Fruit fly (Drosophila melanogaster): ENCODE measurements around the gene CG12516.
A peak's percentile ranks its signal among the peaks of the same experiment; 100 is the strongest.

The CG12516 gene

dm6 chr3R:28328780-28329546, 24.6 kb upstream of the CG12516 start:
- peak; percentile 71 for TF ChIP-seq Pif1A (GFP tag; optimal IDR thresholded peaks at IDR 0.05)
- TF ChIP-seq CG12605 (GFP tag; IDR thresholded peaks at IDR 0.05) = peak; percentile 83
- TF ChIP-seq fd96Ca (GFP tag; IDR thresholded peaks at IDR 0.05) = peak; percentile 81
- TF ChIP-seq CG9948 (tag; optimal IDR thresholded peaks at IDR 0.05) = peak; percentile 77
- peak; percentile 93 for TF ChIP-seq Ets98B (GFP tag; IDR thresholded peaks at IDR 0.05)
- TF ChIP-seq CG34367 (tag; optimal IDR thresholded peaks at IDR 0.05) = peak; percentile 78
- TF ChIP-seq CG17806 (tag; optimal IDR thresholded peaks at IDR 0.05) = peak; percentile 76
- TF ChIP-seq CG32121 (GFP tag; IDR thresholded peaks at IDR 0.05) = peak; percentile 89
- peak; percentile 68 for TF ChIP-seq CG10348 (GFP tag; IDR thresholded peaks at IDR 0.05)
- TF ChIP-seq gl (tag; optimal IDR thresholded peaks at IDR 0.05) = peak; percentile 13
- peak; percentile 89 for TF ChIP-seq CG14655 (GFP tag; optimal IDR thresholded peaks at IDR 0.05)
- TF ChIP-seq D1 (tag; optimal IDR thresholded peaks at IDR 0.05) = peak; percentile 24
- peak; percentile 82 for TF ChIP-seq CG15710 (tag; optimal IDR thresholded peaks at IDR 0.05)
- peak; percentile 19 for TF ChIP-seq CG13204 (GFP tag; optimal IDR thresholded peaks at IDR 0.05)
- TF ChIP-seq CG8159 (tag; optimal IDR thresholded peaks at IDR 0.05) = peak; percentile 80
- peak; percentile 60 for TF ChIP-seq EcR (GFP tag; optimal IDR thresholded peaks at IDR 0.05)
- TF ChIP-seq rn (GFP tag; IDR thresholded peaks at IDR 0.05) = peak; percentile 77
- TF ChIP-seq Snoo (tag; optimal IDR thresholded peaks at IDR 0.05) = no peak
- peak; percentile 86 for TF ChIP-seq CG8301 (tag; optimal IDR thresholded peaks at IDR 0.05)
- peak; percentile 8 for TF ChIP-seq Pif1B (GFP tag; optimal IDR thresholded peaks at IDR 0.05)
- peak; percentile 93 for TF ChIP-seq CG4496 (GFP tag; IDR thresholded peaks at IDR 0.05)

dm6 chr3R:28327709-28328467, 23.5 kb upstream of the CG12516 start:
- TF ChIP-seq D1 (tag; optimal IDR thresholded peaks at IDR 0.05) (no peak), Pif1A (GFP tag; optimal IDR thresholded peaks at IDR 0.05) (no peak), Ets98B (GFP tag; IDR thresholded peaks at IDR 0.05) (no peak), fd96Ca (GFP tag; IDR thresholded peaks at IDR 0.05) (no peak), CG8301 (tag; optimal IDR thresholded peaks at IDR 0.05) (no peak), EcR (GFP tag; optimal IDR thresholded peaks at IDR 0.05) (no peak), CG13204 (GFP tag; optimal IDR thresholded peaks at IDR 0.05) (no peak), CG4496 (GFP tag; IDR thresholded peaks at IDR 0.05) (no peak), gl (tag; optimal IDR thresholded peaks at IDR 0.05) (no peak), CG15710 (tag; optimal IDR thresholded peaks at IDR 0.05) (no peak)

DNA sequence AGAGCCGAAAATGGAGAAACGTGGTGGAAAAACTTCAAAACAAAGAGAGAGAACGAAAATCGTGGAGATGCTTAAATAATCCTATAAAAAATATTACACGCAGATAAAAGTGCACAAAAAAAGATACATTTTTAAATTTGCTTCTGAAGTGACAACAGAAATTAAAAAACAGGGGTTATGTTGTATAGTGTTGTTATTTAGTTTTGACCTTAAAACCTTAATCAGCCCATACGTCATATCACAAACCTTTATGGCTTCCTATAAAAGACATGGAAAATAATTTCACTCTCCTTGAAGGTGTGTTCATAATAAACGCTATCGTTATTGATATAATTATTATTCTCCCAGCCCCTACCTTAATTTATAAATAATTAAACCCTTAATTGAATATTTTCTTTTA, 22.7 kb upstream of the CG12516 start:
- TF ChIP-seq Ets98B (GFP tag; IDR thresholded peaks at IDR 0.05) = no peak
- no peak for TF ChIP-seq fd96Ca (GFP tag; IDR thresholded peaks at IDR 0.05)
- TF ChIP-seq CG4496 (GFP tag; IDR thresholded peaks at IDR 0.05) = no peak
- no peak for TF ChIP-seq CG32121 (GFP tag; IDR thresholded peaks at IDR 0.05)
- no peak for TF ChIP-seq EcR (GFP tag; optimal IDR thresholded peaks at IDR 0.05)
- TF ChIP-seq Pif1A (GFP tag; optimal IDR thresholded peaks at IDR 0.05) = peak; percentile 29
- TF ChIP-seq Pif1B (GFP tag; optimal IDR thresholded peaks at IDR 0.05) = no peak
- TF ChIP-seq CG34367 (tag; optimal IDR thresholded peaks at IDR 0.05) = no peak
- peak; percentile 15 for TF ChIP-seq Snoo (tag; optimal IDR thresholded peaks at IDR 0.05)
- TF ChIP-seq CG15710 (tag; optimal IDR thresholded peaks at IDR 0.05) = peak; percentile 18
- TF ChIP-seq CG17806 (tag; optimal IDR thresholded peaks at IDR 0.05) = peak; percentile 22
- TF ChIP-seq CG9948 (tag; optimal IDR thresholded peaks at IDR 0.05) = peak; percentile 22
- TF ChIP-seq CG12605 (GFP tag; IDR thresholded peaks at IDR 0.05) = no peak
- TF ChIP-seq CG13204 (GFP tag; optimal IDR thresholded peaks at IDR 0.05) = no peak
- peak; percentile 8 for TF ChIP-seq D1 (tag; optimal IDR thresholded peaks at IDR 0.05)
- no peak for TF ChIP-seq CG10348 (GFP tag; IDR thresholded peaks at IDR 0.05)
- no peak for TF ChIP-seq rn (GFP tag; IDR thresholded peaks at IDR 0.05)
- peak; percentile 4 for TF ChIP-seq CG8159 (tag; optimal IDR thresholded peaks at IDR 0.05)

DNA sequence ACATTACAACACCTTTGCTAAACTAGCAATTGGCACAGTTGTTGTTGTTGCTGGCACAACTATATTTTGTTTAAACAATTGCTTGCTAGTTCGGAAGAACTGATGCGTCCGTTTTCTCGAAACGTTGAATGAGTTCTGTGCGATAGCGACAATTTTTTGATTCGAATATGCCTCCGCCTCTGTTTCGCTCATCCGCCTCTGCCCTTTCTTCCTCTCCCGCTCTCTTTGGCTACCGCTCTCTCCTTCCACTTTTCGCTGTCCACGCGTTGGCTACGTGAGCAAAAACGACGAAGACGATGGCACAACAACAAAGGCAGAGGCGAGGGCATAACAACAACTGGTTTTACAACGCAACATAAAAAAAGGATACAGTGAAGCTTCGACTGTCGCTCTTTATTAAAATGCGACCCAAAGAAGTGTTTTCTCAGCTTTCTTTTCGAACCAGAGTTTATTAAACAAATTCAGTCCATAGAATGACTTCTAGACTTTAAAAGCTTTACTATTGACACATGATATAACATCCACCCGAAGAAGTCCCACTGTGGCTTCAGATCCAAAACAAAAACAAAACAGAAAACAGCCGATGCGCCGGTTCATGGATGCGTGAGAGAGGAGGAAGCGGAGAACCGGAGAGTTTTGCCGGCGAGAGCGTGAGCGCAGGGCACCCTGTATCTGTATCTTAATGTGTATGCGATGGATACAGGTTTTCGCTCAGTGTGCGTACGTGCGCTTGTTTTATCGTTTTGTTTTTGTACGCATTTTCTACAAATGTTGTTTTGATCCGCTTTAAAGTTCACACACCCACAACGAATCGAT, 22.0 kb upstream of the CG12516 start:
- TF ChIP-seq fd96Ca (GFP tag; IDR thresholded peaks at IDR 0.05) (no peak), CG32121 (GFP tag; IDR thresholded peaks at IDR 0.05) (no peak), CG4496 (GFP tag; IDR thresholded peaks at IDR 0.05) (no peak), CG8301 (tag; optimal IDR thresholded peaks at IDR 0.05) (peak; percentile 100), CG17806 (tag; optimal IDR thresholded peaks at IDR 0.05) (peak; percentile 100), gl (tag; optimal IDR thresholded peaks at IDR 0.05) (peak; percentile 100), Pif1A (GFP tag; optimal IDR thresholded peaks at IDR 0.05) (peak; percentile 100), CG9948 (tag; optimal IDR thresholded peaks at IDR 0.05) (peak; percentile 100), EcR (GFP tag; optimal IDR thresholded peaks at IDR 0.05) (peak; percentile 97), CG8159 (tag; optimal IDR thresholded peaks at IDR 0.05) (peak; percentile 100), CG12605 (GFP tag; IDR thresholded peaks at IDR 0.05) (no peak), D1 (tag; optimal IDR thresholded peaks at IDR 0.05) (peak; percentile 100), CG34367 (tag; optimal IDR thresholded peaks at IDR 0.05) (peak; percentile 100), Ets98B (GFP tag; IDR thresholded peaks at IDR 0.05) (no peak), Snoo (tag; optimal IDR thresholded peaks at IDR 0.05) (peak; percentile 100), Pif1B (GFP tag; optimal IDR thresholded peaks at IDR 0.05) (peak; percentile 100), CG14655 (GFP tag; optimal IDR thresholded peaks at IDR 0.05) (peak; percentile 100), rn (GFP tag; IDR thresholded peaks at IDR 0.05) (no peak), CG10348 (GFP tag; IDR thresholded peaks at IDR 0.05) (no peak), CG13204 (GFP tag; optimal IDR thresholded peaks at IDR 0.05) (peak; percentile 100), CG15710 (tag; optimal IDR thresholded peaks at IDR 0.05) (peak; percentile 100)

Measured in whole organism, pupa.